Worm (Caenorhabditis elegans): ENCODE data around the gene ced-7.
A peak's percentile ranks its signal among the peaks of the same experiment; 100 is the strongest.

The ced-7 gene

DNA sequence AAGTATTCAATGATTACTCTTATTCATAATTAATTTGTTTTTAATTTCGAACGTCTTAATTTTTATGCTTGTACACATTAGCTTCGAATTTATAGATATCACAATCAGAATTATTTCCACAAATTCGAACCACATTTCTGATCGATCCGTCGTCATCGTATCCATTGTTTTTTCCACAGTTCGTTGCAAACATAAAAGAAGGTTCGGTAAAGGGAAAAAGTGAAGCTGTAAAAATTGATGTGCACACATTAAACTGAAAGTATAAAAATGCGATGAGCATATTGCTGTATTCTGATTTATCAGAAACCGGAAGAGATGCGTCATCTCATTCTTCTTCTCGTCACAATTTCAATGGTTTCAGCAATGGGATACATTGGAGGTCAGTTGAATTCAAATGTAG, 17.2 kb upstream of the ced-7 start, which contains the start of gene C48B4.12:
C48B4.12 (plus strand) TSS at position 301 of the 400 bp plus-strand sequence.
- TF ChIP-seq dmd-4 (tag; optimal IDR thresholded peaks at IDR 0.05) (no peak), ztf-11 (tag; optimal IDR thresholded peaks at IDR 0.05) (no peak), mbf-1 (tag; optimal IDR thresholded peaks at IDR 0.05) (no peak), skn-1 (tag; optimal IDR thresholded peaks at IDR 0.05) (no peak), mdl-1 (tag; optimal IDR thresholded peaks at IDR 0.05) (no peak), F13H6.1 (tag; optimal IDR thresholded peaks at IDR 0.05) (no peak), nhr-21 (tag; optimal IDR thresholded peaks at IDR 0.05) (no peak), nhr-237 (tag; optimal IDR thresholded peaks at IDR 0.05) (no peak), nhr-23 (tag; optimal IDR thresholded peaks at IDR 0.05) (no peak), blmp-1 (tag; optimal IDR thresholded peaks at IDR 0.05; ENCODE audit: insufficient read depth) (no peak), unc-39 (tag; optimal IDR thresholded peaks at IDR 0.05) (no peak), nhr-6 (tag; optimal IDR thresholded peaks at IDR 0.05) (no peak), R02D3.7 (tag; optimal IDR thresholded peaks at IDR 0.05) (no peak), crh-2 (tag; optimal IDR thresholded peaks at IDR 0.05) (no peak), fos-1 (tag; optimal IDR thresholded peaks at IDR 0.05) (no peak)

DNA sequence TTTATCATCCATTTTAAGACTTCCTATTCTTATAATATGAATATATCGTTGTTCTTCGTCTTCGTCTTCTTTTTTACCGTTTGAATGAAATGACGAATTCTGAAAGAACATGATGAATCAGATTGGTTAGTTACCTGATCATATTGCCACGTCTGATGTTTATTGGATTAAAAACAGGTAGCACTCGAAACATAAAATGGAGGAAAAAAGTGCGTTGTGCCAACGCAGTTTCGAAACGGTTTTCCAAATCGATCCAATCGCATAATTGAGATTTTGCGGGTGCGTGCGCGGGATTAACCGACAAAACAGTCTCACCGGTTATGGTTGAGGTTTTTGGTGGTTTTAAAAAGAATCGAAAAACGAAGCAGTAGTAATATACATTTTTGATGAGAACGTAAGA, 15.7 kb upstream of the ced-7 start, which contains the start of gene rom-2:
rom-2 (minus strand) TSS at position 101 of the 400 bp plus-strand sequence.
- TF ChIP-seq nhr-11 (tag; optimal IDR thresholded peaks at IDR 0.05): no peak
- no peak for TF ChIP-seq snpc-4 (tag; optimal IDR thresholded peaks at IDR 0.05)
- TF ChIP-seq nhr-77 (tag; optimal IDR thresholded peaks at IDR 0.05): no peak

DNA sequence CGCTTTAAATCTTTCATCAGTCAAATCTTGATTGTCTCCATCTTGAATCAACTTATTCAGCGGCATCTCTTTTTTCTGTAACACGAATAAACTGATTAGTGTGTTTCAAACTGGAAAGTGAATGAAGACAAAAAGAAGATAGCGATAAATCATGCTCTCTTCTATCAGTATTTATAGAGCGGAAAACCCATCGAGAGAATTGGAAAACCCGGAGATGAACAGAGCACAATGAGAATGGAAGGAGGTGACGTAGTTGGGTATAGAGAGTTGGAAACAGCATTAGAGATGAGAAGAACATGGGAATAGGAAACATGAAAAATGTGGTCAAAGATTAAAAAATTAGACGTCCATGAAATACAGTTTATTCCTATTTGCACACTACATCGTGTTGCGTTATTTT, 12.2 kb upstream of the ced-7 start, which contains the start of gene acox-1.5:
acox-1.5 (minus strand) TSS at position 75 of the 400 bp plus-strand sequence.
- TF ChIP-seq lin-11 (tag; optimal IDR thresholded peaks at IDR 0.05) (no peak), fos-1 (tag; optimal IDR thresholded peaks at IDR 0.05) (peak; percentile 83), sma-9 (GFP tag; optimal IDR thresholded peaks at IDR 0.05) (peak; percentile 31), sma-9 (tag; optimal IDR thresholded peaks at IDR 0.05) (no peak)

DNA sequence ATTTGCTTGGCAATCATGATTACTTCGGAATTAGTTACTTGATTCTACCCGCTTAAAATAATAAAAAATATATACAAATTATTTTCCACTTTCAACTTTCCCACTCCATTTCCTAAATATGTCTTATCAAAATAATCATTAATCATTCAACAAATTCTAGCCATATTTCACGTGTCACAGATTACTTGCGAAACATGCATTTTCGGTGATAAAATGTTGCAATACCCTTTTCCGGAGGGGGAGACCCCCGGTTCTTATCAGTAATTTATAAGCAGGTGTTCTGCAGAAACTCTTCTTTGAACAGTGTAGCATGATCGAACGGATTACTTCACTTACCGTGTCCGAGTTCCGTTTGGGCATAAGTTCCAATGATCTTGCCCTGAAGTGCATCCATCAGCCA, 10.3 kb upstream of the ced-7 start:
- TF ChIP-seq nhr-11 (tag; optimal IDR thresholded peaks at IDR 0.05) (no peak), mdl-1 (tag; optimal IDR thresholded peaks at IDR 0.05) (no peak), mbf-1 (tag; optimal IDR thresholded peaks at IDR 0.05) (no peak), ceh-82 (tag; optimal IDR thresholded peaks at IDR 0.05) (no peak), fos-1 (tag; optimal IDR thresholded peaks at IDR 0.05) (peak; percentile 84), zag-1 (tag; optimal IDR thresholded peaks at IDR 0.05) (no peak), nhr-77 (tag; optimal IDR thresholded peaks at IDR 0.05) (no peak), ztf-11 (tag; optimal IDR thresholded peaks at IDR 0.05) (no peak), sem-4 (tag; optimal IDR thresholded peaks at IDR 0.05) (no peak), ceh-16 (tag; optimal IDR thresholded peaks at IDR 0.05) (no peak), lin-13 (GFP tag; optimal IDR thresholded peaks at IDR 0.05) (no peak), sma-9 (GFP tag; optimal IDR thresholded peaks at IDR 0.05) (peak; percentile 82), sma-9 (tag; optimal IDR thresholded peaks at IDR 0.05) (no peak), crh-2 (tag; optimal IDR thresholded peaks at IDR 0.05) (peak; percentile 44)

DNA sequence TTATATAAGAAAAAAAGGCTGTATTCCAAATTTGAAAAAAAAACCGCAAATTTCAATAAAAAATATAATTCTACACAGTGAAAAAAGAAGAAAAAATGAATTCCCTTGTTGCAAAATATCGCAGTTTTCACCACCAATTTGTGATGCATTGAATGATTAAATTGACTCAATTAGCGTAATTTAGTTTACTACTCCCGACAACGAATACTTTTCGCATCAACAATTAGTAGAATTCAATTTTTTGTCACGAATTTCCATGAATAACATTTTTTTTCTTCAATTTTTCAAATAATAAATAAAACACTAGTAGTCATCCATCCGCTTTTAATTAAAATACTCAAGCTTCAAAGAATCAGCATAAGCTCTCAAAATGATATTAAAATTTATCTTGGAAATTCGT, 5.4 kb upstream of the ced-7 start:
- TF ChIP-seq lin-39 (tag; optimal IDR thresholded peaks at IDR 0.05) (no peak), lin-13 (GFP tag; optimal IDR thresholded peaks at IDR 0.05) (no peak), unc-39 (tag; optimal IDR thresholded peaks at IDR 0.05) (no peak), alr-1 (tag; optimal IDR thresholded peaks at IDR 0.05) (no peak), peb-1 (tag; optimal IDR thresholded peaks at IDR 0.05) (no peak), dmd-4 (tag; optimal IDR thresholded peaks at IDR 0.05) (no peak), C34F6.9 (tag; optimal IDR thresholded peaks at IDR 0.05) (no peak), elt-3 (tag; optimal IDR thresholded peaks at IDR 0.05) (no peak), sma-9 (GFP tag; optimal IDR thresholded peaks at IDR 0.05) (peak; percentile 28), sma-9 (tag; optimal IDR thresholded peaks at IDR 0.05) (no peak), nhr-11 (tag; optimal IDR thresholded peaks at IDR 0.05) (no peak), sem-4 (tag; optimal IDR thresholded peaks at IDR 0.05) (peak; percentile 7), skn-1 (tag; optimal IDR thresholded peaks at IDR 0.05) (no peak), nhr-129 (tag; optimal IDR thresholded peaks at IDR 0.05) (no peak), lsy-2 (tag; optimal IDR thresholded peaks at IDR 0.05) (peak; percentile 8 to 40), gmeb-1 (tag; optimal IDR thresholded peaks at IDR 0.05) (no peak), nhr-237 (tag; optimal IDR thresholded peaks at IDR 0.05) (no peak), unc-55 (GFP tag; optimal IDR thresholded peaks at IDR 0.05) (no peak)

All from whole organism, L2 larva.